Worm (Caenorhabditis elegans) whole organism, L3 larva: ENCODE data around the gene memb-1.

Experiments
- ceh-82 ChIP-seq: fragments of 150-350 bp; optimal IDR thresholded peaks from 2 replicates; lab custom pipeline; 2014; ENCODE audit warnings: missing biosample characterization, missing genetic modification characterization
- fkh-2 ChIP-seq: fragments of 150-350 bp; optimal IDR thresholded peaks from 2 replicates; lab custom pipeline; 2014; ENCODE audit warnings: missing biosample characterization, missing genetic modification reagents, missing genetic modification characterization
- fos-1 ChIP-seq: fragments of 150-350 bp; optimal IDR thresholded peaks from 2 replicates; lab custom pipeline; 2014; ENCODE audit warnings: missing biosample characterization, missing genetic modification characterization
- nhr-67 ChIP-seq: fragments of 150-350 bp; optimal IDR thresholded peaks from 2 replicates; lab custom pipeline; 2014; ENCODE audit warnings: missing biosample characterization, missing genetic modification characterization

- TF ChIP-seq fkh-2 (tag; lab: Kevin White, UChicago), result no peak
- TF ChIP-seq ceh-82 (tag; lab: Kevin White, UChicago), result no peak
- no peak for TF ChIP-seq nhr-67 (tag; lab: Kevin White, UChicago)
- no peak for TF ChIP-seq fos-1 (tag; lab: Kevin White, UChicago)
These were observed 35.4 kb downstream of the memb-1 start for ce11 chrX:9405922-9406321.
